Fruit fly (Drosophila melanogaster): ENCODE data around the gene CG9222.

CG9222 gene

DNA sequence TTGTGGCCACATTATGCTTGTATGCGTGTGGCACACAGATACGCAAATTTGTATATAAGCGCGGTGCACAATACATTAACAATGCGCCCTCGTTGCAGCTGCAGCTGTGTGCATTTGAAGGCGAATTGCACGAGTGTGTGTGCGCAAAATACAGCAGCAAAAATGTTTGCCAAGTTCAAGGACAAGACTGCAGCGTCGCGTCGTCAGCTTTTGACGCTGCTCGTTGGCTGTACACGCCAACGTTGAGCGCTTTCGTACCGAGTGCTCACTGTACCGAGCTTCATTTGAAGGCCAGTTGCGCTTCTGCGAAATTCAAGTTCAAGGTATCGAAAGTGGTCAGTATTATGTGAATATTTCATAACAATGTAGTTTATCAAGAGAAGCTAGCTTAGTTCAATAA, 44.1 kb upstream of the CG9222 start:
- peak; percentile 40 for TF ChIP-seq Hr83 (GFP tag; optimal IDR thresholded peaks at IDR 0.05; ENCODE audit: poor library complexity, severe bottlenecking)
- peak; percentile 36 for TF ChIP-seq HLH106 (tag; optimal IDR thresholded peaks at IDR 0.05)
- TF ChIP-seq dmrt93B (GFP tag; optimal IDR thresholded peaks at IDR 0.05): no peak
- TF ChIP-seq CG9705 (GFP tag; optimal IDR thresholded peaks at IDR 0.05): no peak
- no peak for TF ChIP-seq h (GFP tag; optimal IDR thresholded peaks at IDR 0.05)
- TF ChIP-seq OdsH (GFP tag; optimal IDR thresholded peaks at IDR 0.05): peak; percentile 13
- peak; percentile 57 for TF ChIP-seq N (GFP tag; optimal IDR thresholded peaks at IDR 0.05)
- TF ChIP-seq Dif (GFP tag; optimal IDR thresholded peaks at IDR 0.05; ENCODE audit: partially characterized antibody): peak; percentile 14
- TF ChIP-seq rgr (GFP tag; optimal IDR thresholded peaks at IDR 0.05): no peak
- TF ChIP-seq Rel (GFP tag; optimal IDR thresholded peaks at IDR 0.05): no peak
- peak; percentile 2 for TF ChIP-seq Rel (tag; optimal IDR thresholded peaks at IDR 0.05)

DNA sequence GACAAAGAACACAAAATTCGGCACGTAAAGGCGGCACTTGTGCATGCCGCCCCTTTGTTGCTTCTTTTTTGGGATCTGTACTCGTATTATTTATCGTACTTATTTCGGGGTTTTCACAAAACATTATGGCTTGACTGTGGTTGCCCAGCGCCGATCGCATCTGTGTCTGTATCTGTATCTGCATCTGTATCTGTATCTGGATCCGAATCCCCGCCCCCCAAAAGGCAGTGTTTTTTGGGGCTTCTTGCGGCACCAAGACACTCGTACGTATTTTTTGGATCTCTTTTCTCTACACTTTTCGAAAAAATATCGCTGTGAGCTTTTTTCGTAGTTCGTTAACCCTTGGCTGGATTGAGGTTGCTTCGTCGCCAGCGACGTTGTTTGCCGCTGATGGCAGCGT, 43.1 kb upstream of the CG9222 start:
- peak; percentile 26 for TF ChIP-seq jim (GFP tag; optimal IDR thresholded peaks at IDR 0.05)
- TF ChIP-seq psq (GFP tag; optimal IDR thresholded peaks at IDR 0.05): no peak
- TF ChIP-seq br (GFP tag; optimal IDR thresholded peaks at IDR 0.05): peak; percentile 12
- no peak for TF ChIP-seq CG32264 (GFP tag; optimal IDR thresholded peaks at IDR 0.05)
- TF ChIP-seq Hr83 (GFP tag; optimal IDR thresholded peaks at IDR 0.05; ENCODE audit: poor library complexity, severe bottlenecking): peak; percentile 64
- peak; percentile 18 for TF ChIP-seq Sp1 (GFP tag; optimal IDR thresholded peaks at IDR 0.05)
- no peak for TF ChIP-seq Rel (GFP tag; optimal IDR thresholded peaks at IDR 0.05)
- peak; percentile 88 for TF ChIP-seq Rel (tag; optimal IDR thresholded peaks at IDR 0.05)
- TF ChIP-seq lola (GFP tag; optimal IDR thresholded peaks at IDR 0.05): no peak
- peak; percentile 24 for TF ChIP-seq Dif (GFP tag; optimal IDR thresholded peaks at IDR 0.05; ENCODE audit: partially characterized antibody)

DNA sequence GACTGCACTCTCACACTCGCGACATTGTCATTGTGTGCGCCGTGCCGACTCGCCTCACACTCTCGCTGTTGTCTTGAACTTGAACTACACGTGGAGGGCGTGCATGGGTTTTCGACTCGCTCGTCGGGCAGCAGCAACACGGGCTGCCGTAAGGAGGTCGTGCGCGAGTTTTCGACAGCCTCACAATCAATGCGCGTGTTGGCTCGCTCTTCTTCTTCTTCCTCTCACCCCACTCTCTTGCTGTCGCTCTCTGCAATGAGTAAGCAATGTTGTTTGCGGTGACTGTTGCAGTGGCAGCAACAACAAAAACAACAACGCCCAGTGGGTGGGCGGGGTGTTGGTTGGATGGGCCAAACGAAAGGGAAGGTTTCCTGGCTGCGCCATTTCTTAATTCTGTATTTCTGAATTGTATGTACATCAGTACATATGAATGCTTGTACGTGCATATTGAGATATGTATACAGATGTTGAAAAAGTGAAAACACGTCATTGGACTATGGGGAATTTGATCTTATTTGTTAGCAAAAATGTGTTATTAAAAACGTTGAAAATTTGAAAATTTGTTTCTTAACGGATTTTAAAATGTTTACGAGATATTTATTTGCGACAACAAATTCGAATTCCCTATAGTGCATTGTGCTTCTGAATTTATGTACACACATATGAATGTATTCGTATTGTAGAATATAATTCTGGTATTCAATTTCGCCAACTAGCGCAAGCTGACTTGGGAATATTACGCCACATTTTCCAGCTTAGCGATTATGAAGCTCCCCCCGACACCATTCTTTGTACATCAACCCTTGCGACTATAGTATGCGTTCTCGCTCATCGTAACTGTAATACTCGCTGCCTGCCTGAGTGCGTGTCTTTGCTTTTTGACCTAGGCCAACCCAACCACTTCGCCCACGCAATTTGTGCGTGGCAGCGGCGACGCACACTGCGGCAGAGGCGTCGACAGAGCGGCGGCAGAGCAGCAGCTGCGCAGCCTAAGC, 42.2 kb upstream of the CG9222 start:
- TF ChIP-seq h (GFP tag; optimal IDR thresholded peaks at IDR 0.05) (peak; percentile 95), psq (GFP tag; optimal IDR thresholded peaks at IDR 0.05) (peak; percentile 56), tai (GFP tag; optimal IDR thresholded peaks at IDR 0.05) (peak; percentile 98), Abd-B (GFP tag; optimal IDR thresholded peaks at IDR 0.05) (no peak), Dif (GFP tag; optimal IDR thresholded peaks at IDR 0.05; ENCODE audit: partially characterized antibody) (peak; percentile 83), Dfd (GFP tag; optimal IDR thresholded peaks at IDR 0.05) (no peak), foxo (GFP tag; optimal IDR thresholded peaks at IDR 0.05) (no peak), Jra (GFP tag; optimal IDR thresholded peaks at IDR 0.05) (peak; percentile 96), Hnf4 (GFP tag; optimal IDR thresholded peaks at IDR 0.05) (no peak), Rel (GFP tag; optimal IDR thresholded peaks at IDR 0.05) (no peak), Rel (tag; optimal IDR thresholded peaks at IDR 0.05) (peak; percentile 87), HLH106 (tag; optimal IDR thresholded peaks at IDR 0.05) (peak; percentile 29), sage (GFP tag; optimal IDR thresholded peaks at IDR 0.05) (peak; percentile 29), brk (GFP tag; optimal IDR thresholded peaks at IDR 0.05) (no peak), dsf (GFP tag; optimal IDR thresholded peaks at IDR 0.05; ENCODE audit: borderline replicate concordance) (no peak), CG32264 (GFP tag; optimal IDR thresholded peaks at IDR 0.05) (no peak), woc (GFP tag; optimal IDR thresholded peaks at IDR 0.05) (no peak), pan (optimal IDR thresholded peaks at IDR 0.05) (no peak), lola (GFP tag; optimal IDR thresholded peaks at IDR 0.05) (no peak), Vsx2 (GFP tag; optimal IDR thresholded peaks at IDR 0.05; ENCODE audit: partially characterized antibody) (peak; percentile 48), CrebA (GFP tag; optimal IDR thresholded peaks at IDR 0.05; ENCODE audit: borderline replicate concordance) (no peak), OdsH (GFP tag; optimal IDR thresholded peaks at IDR 0.05) (no peak), N (GFP tag; optimal IDR thresholded peaks at IDR 0.05) (no peak), fru (GFP tag; optimal IDR thresholded peaks at IDR 0.05) (peak; percentile 46), GATAd (GFP tag; optimal IDR thresholded peaks at IDR 0.05) (no peak), br (GFP tag; optimal IDR thresholded peaks at IDR 0.05) (peak; percentile 22), CG9705 (GFP tag; optimal IDR thresholded peaks at IDR 0.05) (peak; percentile 21), sv (GFP tag; optimal IDR thresholded peaks at IDR 0.05) (no peak), usp (GFP tag; optimal IDR thresholded peaks at IDR 0.05) (no peak), Hr78 (GFP tag; optimal IDR thresholded peaks at IDR 0.05) (no peak), Hr83 (GFP tag; optimal IDR thresholded peaks at IDR 0.05; ENCODE audit: poor library complexity, severe bottlenecking) (peak; percentile 9), rgr (GFP tag; optimal IDR thresholded peaks at IDR 0.05) (peak; percentile 27), Myc (optimal IDR thresholded peaks at IDR 0.05) (no peak), ey (GFP tag; optimal IDR thresholded peaks at IDR 0.05) (peak; percentile 6), Sp1 (GFP tag; optimal IDR thresholded peaks at IDR 0.05) (peak; percentile 49), dl (GFP tag; optimal IDR thresholded peaks at IDR 0.05; ENCODE audit: insufficient read depth in 1 of 2, partially characterized antibody in 2 of 2) (peak; percentile 58 to 74), Mio (GFP tag; optimal IDR thresholded peaks at IDR 0.05) (no peak), dmrt93B (GFP tag; optimal IDR thresholded peaks at IDR 0.05) (no peak), jim (GFP tag; optimal IDR thresholded peaks at IDR 0.05) (peak; percentile 39)
